Worm (Caenorhabditis elegans) whole organism, L2 larva: Measurements from ENCODE around the gene F54D5.7.
"Not testable (repeated sequence)": the region's sequence is repeated elsewhere in the genome, so short reads cannot be mapped to it uniquely, and the experiment has no call there.

ENCODE experiments used
- C34F6.9 ChIP-seq: fragments of 150-350 bp; optimal IDR thresholded peaks from 2 replicates; lab custom pipeline; 2014; ENCODE audit warnings: missing biosample characterization, missing genetic modification characterization
- F13H6.1 ChIP-seq: sonication (generic microtip); optimal IDR thresholded peaks from 2 replicates; lab custom pipeline; 2016; ENCODE audit warnings: missing genetic modification characterization, missing compliant biosample characterization
- R02D3.7 ChIP-seq: fragments of 150-350 bp; optimal IDR thresholded peaks from 2 replicates; lab custom pipeline; 2014; ENCODE audit warnings: missing biosample characterization, missing genetic modification characterization
- Y55F3AM.14 ChIP-seq: fragments of 200-800 bp; sonication (Bioruptor generic); optimal IDR thresholded peaks from 2 replicates; lab custom pipeline; 2018; ENCODE audit warnings: mild to moderate bottlenecking, missing genetic modification characterization, missing compliant biosample characterization
- ZK546.5 ChIP-seq: sonication (generic microtip); optimal IDR thresholded peaks from 2 replicates; lab custom pipeline; 2017; ENCODE audit warnings: missing biosample characterization, missing genetic modification characterization
- alr-1 ChIP-seq: fragments of 150-350 bp; optimal IDR thresholded peaks from 2 replicates; lab custom pipeline; 2014; ENCODE audit warnings: missing biosample characterization, missing genetic modification characterization
- ceh-82 ChIP-seq: fragments of 150-350 bp; optimal IDR thresholded peaks from 2 replicates; lab custom pipeline; 2014; ENCODE audit warnings: missing biosample characterization, missing genetic modification characterization
- crh-2 ChIP-seq: sonication (generic microtip); optimal IDR thresholded peaks from 2 replicates; lab custom pipeline; 2017; ENCODE audit warnings: missing biosample characterization, missing genetic modification characterization
- egl-27 ChIP-seq: sonication (generic microtip); optimal IDR thresholded peaks from 3 replicates; lab custom pipeline; 2017; ENCODE audit warnings: missing biosample characterization, missing genetic modification reagents, missing genetic modification characterization
- elt-3 ChIP-seq: sonication (generic microtip); optimal IDR thresholded peaks from 2 replicates; lab custom pipeline; 2017; ENCODE audit warnings: missing biosample characterization, missing genetic modification characterization
- fos-1 ChIP-seq: fragments of 150-350 bp; optimal IDR thresholded peaks from 2 replicates; lab custom pipeline; 2014; ENCODE audit warnings: missing biosample characterization, missing genetic modification characterization
- gmeb-1 ChIP-seq: fragments of 150-350 bp; optimal IDR thresholded peaks from 2 replicates; lab custom pipeline; 2014; ENCODE audit warnings: missing biosample characterization, missing genetic modification characterization
- lin-11 ChIP-seq: fragments of 150-350 bp; sonication (generic microtip); optimal IDR thresholded peaks from 2 replicates; lab custom pipeline; 2014; ENCODE audit warnings: missing biosample characterization, missing genetic modification characterization, inconsistent platforms, mixed read lengths
- lin-13 ChIP-seq: fragments of 150-350 bp; optimal IDR thresholded peaks from 2 replicates; lab custom pipeline; 2014; ENCODE audit warnings: missing biosample characterization, missing genetic modification reagents, missing genetic modification characterization
- lin-39 ChIP-seq: fragments of 150-350 bp; optimal IDR thresholded peaks from 2 replicates; lab custom pipeline; 2014; ENCODE audit warnings: missing biosample characterization, missing genetic modification reagents, missing genetic modification characterization
- lsy-2 ChIP-seq, 2 experiments: fragments of 150-350 bp in 1 of 2; sonication (generic microtip) in 1 of 2; optimal IDR thresholded peaks; 2 replicates each; lab custom pipeline; 2014 to 2017; ENCODE audit warnings: missing biosample characterization in 2 of 2, missing genetic modification characterization in 2 of 2
- mab-5 ChIP-seq: fragments of 150-350 bp; optimal IDR thresholded peaks from 2 replicates; lab custom pipeline; 2014; ENCODE audit warnings: missing biosample characterization, missing genetic modification characterization
- mdl-1 ChIP-seq, 2 experiments: fragments of 150-350 bp in 1 of 2; sonication (generic microtip) in 1 of 2; optimal IDR thresholded peaks; 2 replicates each; lab custom pipeline; 2017; ENCODE audit warnings: missing biosample characterization in 2 of 2, missing genetic modification characterization in 2 of 2
- nhr-10 ChIP-seq: sonication (generic microtip); optimal IDR thresholded peaks from 2 replicates; lab custom pipeline; 2017; ENCODE audit warnings: missing biosample characterization, missing genetic modification characterization
- nhr-11 ChIP-seq: fragments of 150-350 bp; optimal IDR thresholded peaks from 2 replicates; lab custom pipeline; 2014; ENCODE audit warnings: missing biosample characterization, missing genetic modification characterization
- nhr-129 ChIP-seq: fragments of 150-350 bp; optimal IDR thresholded peaks from 2 replicates; lab custom pipeline; 2014; ENCODE audit warnings: missing biosample characterization, missing genetic modification characterization
- nhr-21 ChIP-seq: fragments of 150-350 bp; optimal IDR thresholded peaks from 2 replicates; lab custom pipeline; 2014; ENCODE audit warnings: missing biosample characterization, missing genetic modification characterization
- nhr-237 ChIP-seq: fragments of 150-350 bp; optimal IDR thresholded peaks from 2 replicates; lab custom pipeline; 2014; ENCODE audit warnings: missing biosample characterization, missing genetic modification characterization
- nhr-25 ChIP-seq: fragments of 150-350 bp; sonication (generic microtip); optimal IDR thresholded peaks from 3 replicates; lab custom pipeline; 2014; ENCODE audit warnings: missing biosample characterization, missing genetic modification characterization
- nhr-6 ChIP-seq: fragments of 150-350 bp; optimal IDR thresholded peaks from 2 replicates; lab custom pipeline; 2014; ENCODE audit warnings: missing biosample characterization, missing genetic modification characterization
- nhr-77 ChIP-seq: fragments of 150-350 bp; optimal IDR thresholded peaks from 2 replicates; lab custom pipeline; 2014; ENCODE audit warnings: missing biosample characterization, missing genetic modification characterization
- sem-4 ChIP-seq: fragments of 150-350 bp; optimal IDR thresholded peaks from 2 replicates; lab custom pipeline; 2014; ENCODE audit warnings: missing biosample characterization, missing genetic modification reagents, missing genetic modification characterization
- skn-1 ChIP-seq: sonication (generic microtip); optimal IDR thresholded peaks from 2 replicates; lab custom pipeline; 2017; ENCODE audit warnings: missing biosample characterization, missing genetic modification characterization
- sma-3 ChIP-seq: sonication (generic microtip); optimal IDR thresholded peaks from 2 replicates; lab custom pipeline; 2016; ENCODE audit warnings: missing genetic modification reagents, missing genetic modification characterization, missing compliant biosample characterization
- sma-9 ChIP-seq, 2 experiments: fragments of 150-350 bp in 1 of 2; sonication (generic microtip) in 1 of 2; optimal IDR thresholded peaks; 2 replicates each; lab custom pipeline; 2014 to 2016; ENCODE audit warnings: missing genetic modification characterization in 2 of 2, mild to moderate bottlenecking in 1 of 2, missing biosample characterization in 1 of 2, missing compliant biosample characterization in 1 of 2, missing genetic modification reagents in 1 of 2, moderate library complexity in 1 of 2
- snpc-4 ChIP-seq: fragments of 150-350 bp; optimal IDR thresholded peaks from 2 replicates; lab custom pipeline; 2014; ENCODE audit warnings: missing biosample characterization, missing genetic modification characterization
- unc-55 ChIP-seq: fragments of 150-350 bp; sonication (generic microtip); optimal IDR thresholded peaks from 3 replicates; lab custom pipeline; 2014; ENCODE audit warnings: missing biosample characterization, missing genetic modification reagents, missing genetic modification characterization
- unc-62 ChIP-seq: fragments of 150-350 bp; optimal IDR thresholded peaks from 2 replicates; lab custom pipeline; 2014; ENCODE audit warnings: missing biosample characterization, missing genetic modification reagents, missing genetic modification characterization
- zag-1 ChIP-seq: fragments of 150-350 bp; optimal IDR thresholded peaks from 2 replicates; lab custom pipeline; 2014; ENCODE audit warnings: missing biosample characterization, missing genetic modification characterization
- ztf-4 ChIP-seq: fragments of 150-350 bp; optimal IDR thresholded peaks from 2 replicates; lab custom pipeline; 2014; ENCODE audit warnings: missing biosample characterization, missing genetic modification characterization

The F54D5.7 gene

DNA sequence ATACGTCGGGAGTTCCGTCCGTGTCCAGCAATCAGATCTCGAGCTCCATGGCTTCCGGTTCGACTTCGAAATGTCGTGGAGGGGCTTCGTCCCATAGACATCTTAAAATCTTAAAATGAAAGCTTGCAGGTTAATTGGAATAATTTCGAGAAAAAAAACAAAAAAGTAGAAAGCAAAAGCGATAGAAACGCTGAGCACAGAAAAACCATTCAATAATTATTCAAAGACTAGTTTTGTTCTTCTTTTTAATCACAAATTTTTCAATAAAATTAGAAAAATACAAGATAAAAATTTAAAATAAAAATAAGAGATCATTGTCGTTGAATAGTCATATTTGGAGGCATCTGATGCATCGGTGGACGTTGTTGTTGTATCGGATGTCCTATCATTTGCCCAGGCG, 20.4 kb upstream of the F54D5.7 start, which contains the start of gene age-1:
TSS of gene age-1 (minus strand) at position 101 of the 400 bp plus-strand sequence.
- TF ChIP-seq nhr-10: no peak
- no peak for TF ChIP-seq nhr-77 (tag; lab: Kevin White, UChicago)
- TF ChIP-seq elt-3 (tag; lab: Kevin White, UChicago): no peak
- no peak for TF ChIP-seq ztf-4
- TF ChIP-seq lin-39: no peak
- TF ChIP-seq R02D3.7: no peak
- TF ChIP-seq unc-62 (GFP tag; lab: Kevin White, UChicago): no peak
- TF ChIP-seq nhr-11 (tag; lab: Kevin White, UChicago): no peak
- TF ChIP-seq fos-1: no peak
- no peak for TF ChIP-seq Y55F3AM.14 (GFP tag; lab: Kevin White, UChicago)

DNA sequence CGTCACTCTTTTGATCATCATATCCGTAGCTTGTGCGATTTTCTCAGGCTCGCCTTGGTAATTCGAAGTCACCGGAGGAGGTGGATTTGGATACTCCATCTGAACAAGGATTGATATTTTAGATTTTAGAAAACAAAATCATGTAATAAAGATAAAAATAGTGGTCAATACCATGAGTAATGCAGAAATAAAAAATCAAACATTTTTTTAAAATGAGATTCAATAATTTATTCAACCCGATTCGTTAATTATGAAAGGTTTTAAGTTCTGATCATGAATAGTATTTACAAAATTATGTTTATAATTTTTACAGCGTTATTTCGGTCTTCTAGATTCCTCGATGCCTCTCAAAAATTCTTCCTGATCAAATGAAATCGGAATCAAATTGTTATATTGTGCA, 13.6 kb upstream of the F54D5.7 start, which contains the start of gene mdt-8:
TSS of gene mdt-8 (minus strand) at position 101 of the 400 bp plus-strand sequence.
- TF ChIP-seq nhr-237 (tag; lab: Kevin White, UChicago) (no peak), ztf-4 (no peak), zag-1 (tag; lab: Kevin White, UChicago) (no peak), lin-39 (no peak), ceh-82 (no peak), unc-55 (GFP tag; lab: Kevin White, UChicago) (no peak), nhr-10 (no peak), sem-4 (tag; lab: Kevin White, UChicago) (no peak), egl-27 (tag; lab: Kevin White, UChicago) (no peak), sma-3 (GFP tag; lab: Kevin White, UChicago) (no peak), Y55F3AM.14 (GFP tag; lab: Kevin White, UChicago) (no peak), C34F6.9 (tag; lab: Kevin White, UChicago) (no peak), skn-1 (tag; lab: Kevin White, UChicago) (no peak), ZK546.5 (tag; lab: Kevin White, UChicago) (no peak), nhr-129 (no peak), lin-11 (tag; lab: Kevin White, UChicago) (no peak), alr-1 (tag; lab: Kevin White, UChicago) (no peak), gmeb-1 (no peak)

DNA sequence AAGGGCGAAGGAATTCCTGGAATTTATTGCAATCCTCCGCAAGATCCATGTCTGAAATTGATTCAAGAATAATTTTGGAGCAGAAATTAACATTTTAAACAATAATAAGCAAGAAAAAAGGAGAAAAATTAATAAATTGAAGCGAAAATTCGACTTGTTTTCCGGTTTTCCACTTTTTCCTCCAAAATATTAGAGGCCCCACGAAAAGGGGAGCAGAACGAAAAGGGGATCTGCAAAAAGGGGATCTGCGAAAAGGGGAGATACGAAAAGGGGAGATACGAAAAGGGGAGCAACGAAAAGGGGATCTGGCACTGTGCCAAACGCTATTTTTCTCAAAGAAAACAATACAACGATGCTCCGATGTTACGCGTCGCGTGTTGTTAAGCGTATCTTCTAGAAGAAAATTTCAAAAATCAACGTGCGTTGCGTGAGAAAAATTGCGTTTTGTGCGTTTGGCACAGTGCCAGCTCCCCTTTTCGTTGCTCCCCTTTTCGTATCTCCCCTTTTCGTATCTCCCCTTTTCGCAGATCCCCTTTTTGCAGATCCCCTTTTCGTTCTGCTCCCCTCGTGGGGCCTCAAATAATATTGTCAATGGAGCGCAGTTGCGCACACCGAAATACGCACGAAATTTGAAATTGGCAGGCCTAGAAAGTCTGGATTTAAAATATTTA, 12.8 kb upstream of the F54D5.7 start, which contains the start of gene Y62F5A.12:
TSS of gene Y62F5A.12 (minus strand) at position 51 of the 671 bp plus-strand sequence.
- TF ChIP-seq C34F6.9 (tag; lab: Kevin White, UChicago) (peak; percentile 62), fos-1 (peak; percentile 12), lin-11 (tag; lab: Kevin White, UChicago) (peak; percentile 39), zag-1 (tag; lab: Kevin White, UChicago) (peak; percentile 2), Y55F3AM.14 (GFP tag; lab: Kevin White, UChicago) (peak; percentile 73), mab-5 (peak; percentile 5), gmeb-1 (peak; percentile 86), ZK546.5 (tag; lab: Kevin White, UChicago) (peak; percentile 38), egl-27 (tag; lab: Kevin White, UChicago) (peak; percentile 64), snpc-4 (tag; lab: Kevin White, UChicago) (peak; percentile 10), lsy-2 (tag; optimal IDR thresholded peaks at IDR 0.05; lab: Kevin White, UChicago) (peak; percentile 59 to 81), nhr-129 (peak; percentile 69), sma-3 (GFP tag; lab: Kevin White, UChicago) (peak; percentile 94), sem-4 (tag; lab: Kevin White, UChicago) (peak; percentile 50), crh-2 (tag; lab: Kevin White, UChicago) (peak; percentile 71), sma-9 (GFP tag; optimal IDR thresholded peaks at IDR 0.05; lab: Kevin White, UChicago) (peak; percentile 88), nhr-21 (tag; lab: Kevin White, UChicago) (peak; percentile 54), mdl-1 (tag; optimal IDR thresholded peaks at IDR 0.05; lab: Kevin White, UChicago) (peak in 1 of 2 experiments; percentile 58), ceh-82 (peak; percentile 65), ztf-4 (peak; percentile 49), nhr-6 (tag; lab: Kevin White, UChicago) (peak; percentile 5), nhr-25 (tag; lab: Kevin White, UChicago) (peak; percentile 52), unc-55 (GFP tag; lab: Kevin White, UChicago) (peak; percentile 68), lin-13 (peak; percentile 88), F13H6.1 (peak; percentile 89)
- TF ChIP-seq sma-9 (tag; optimal IDR thresholded peaks at IDR 0.05; lab: Kevin White, UChicago): not testable (repeated sequence)
- TF ChIP-seq, all 48 proteins: peak for 25; not testable (repeated sequence) for 23
